Worm (Caenorhabditis elegans): ENCODE measurements around the gene nhr-272.

Gene nhr-272

DNA sequence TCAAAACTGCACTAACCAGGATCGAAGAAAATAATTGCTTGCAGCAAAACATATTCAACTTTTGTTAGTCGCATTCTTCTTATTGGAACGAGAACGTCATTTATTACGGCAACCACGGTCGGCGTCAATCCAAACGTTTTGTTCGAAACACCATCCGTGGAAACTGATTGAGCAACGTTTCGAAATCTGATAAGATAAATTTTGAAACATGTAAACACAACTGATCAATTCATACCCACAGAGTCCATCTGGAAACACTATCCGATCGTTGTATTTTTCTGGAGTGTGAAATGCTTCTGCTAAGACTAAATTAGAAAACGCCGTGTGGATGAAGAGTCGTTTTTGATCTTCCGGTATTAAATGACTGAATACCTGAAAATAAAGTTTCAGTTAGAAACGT is 38.8 kb downstream of the nhr-272 start:
- TF ChIP-seq W03F9.2 (tag; optimal IDR thresholded peaks at IDR 0.05) (no peak), him-1 (tag; optimal IDR thresholded peaks at IDR 0.05) (no peak), dao-5 (tag; optimal IDR thresholded peaks at IDR 0.05) (no peak)

DNA sequence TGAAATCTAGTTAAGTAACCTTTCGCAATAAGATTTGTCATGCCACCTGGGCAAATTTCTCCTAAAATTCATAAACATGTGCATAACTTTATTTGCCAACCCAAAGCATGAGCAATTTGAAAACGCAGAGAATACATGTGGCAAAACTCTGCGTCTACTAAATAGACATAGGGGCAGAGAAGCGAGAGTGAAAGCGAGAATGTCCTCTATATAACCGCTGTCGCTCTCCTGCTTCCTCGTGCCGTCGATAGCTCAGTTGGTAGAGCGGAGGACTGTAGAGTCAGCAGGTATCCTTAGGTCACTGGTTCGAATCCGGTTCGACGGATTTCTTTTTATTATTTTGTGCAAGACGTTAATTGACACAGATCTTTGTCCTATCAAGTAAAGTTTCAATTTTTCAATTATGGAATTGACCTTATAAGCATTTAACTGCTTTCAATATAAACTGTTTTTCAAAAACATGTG is 39.6 kb downstream of the nhr-272 start:
- peak; percentile 88 for TF ChIP-seq dao-5 (tag; optimal IDR thresholded peaks at IDR 0.05)
- peak; percentile 86 for TF ChIP-seq him-1 (tag; optimal IDR thresholded peaks at IDR 0.05)
- TF ChIP-seq W03F9.2 (tag; optimal IDR thresholded peaks at IDR 0.05): no peak

DNA sequence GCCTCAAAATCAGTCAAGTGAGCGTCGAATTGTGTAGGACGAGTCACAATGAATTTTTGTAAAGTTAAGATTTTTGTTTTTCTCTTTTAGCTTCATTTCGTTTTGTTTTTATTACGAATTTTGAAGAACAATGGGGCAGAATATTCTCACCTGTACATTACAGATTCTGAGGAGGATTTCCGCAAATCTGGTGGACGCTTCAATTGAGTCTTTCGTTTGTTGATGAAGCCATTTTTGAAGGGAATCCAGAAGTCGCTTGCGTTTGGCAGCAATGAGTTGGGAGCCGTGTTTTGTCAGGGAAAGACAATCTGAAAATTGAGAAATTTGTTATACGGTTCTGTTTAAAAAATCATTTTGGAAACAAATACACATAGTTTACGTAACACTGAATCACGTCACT is 40.2 kb downstream of the nhr-272 start:
- TF ChIP-seq W03F9.2 (tag; optimal IDR thresholded peaks at IDR 0.05) (no peak), him-1 (tag; optimal IDR thresholded peaks at IDR 0.05) (no peak), dao-5 (tag; optimal IDR thresholded peaks at IDR 0.05) (no peak)

DNA sequence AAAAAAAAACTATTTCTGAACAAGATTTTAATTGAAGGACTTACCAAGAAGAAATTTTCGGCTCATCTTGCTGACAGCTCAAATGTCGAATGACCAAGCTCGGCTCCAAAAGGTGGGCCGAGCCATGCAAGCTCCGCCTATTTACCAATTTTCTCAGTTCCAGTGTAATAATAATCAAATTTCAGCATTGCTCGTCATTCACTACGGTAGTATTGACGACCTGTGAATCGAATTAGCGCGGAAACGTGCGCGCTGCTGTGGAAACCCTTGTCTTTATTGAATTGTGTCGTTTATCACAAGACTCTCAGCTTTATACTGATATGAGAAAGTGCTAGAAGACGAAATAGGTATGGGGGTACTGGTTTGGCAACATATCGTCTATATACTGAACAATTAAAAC is 41.1 kb downstream of the nhr-272 start, which contains the start of gene nlp-76:
Gene nlp-76 (minus strand): TSS at position 367 of the 400 bp plus-strand sequence.
- TF ChIP-seq dao-5 (tag; optimal IDR thresholded peaks at IDR 0.05): no peak
- TF ChIP-seq W03F9.2 (tag; optimal IDR thresholded peaks at IDR 0.05): no peak
- no peak for TF ChIP-seq him-1 (tag; optimal IDR thresholded peaks at IDR 0.05)

DNA sequence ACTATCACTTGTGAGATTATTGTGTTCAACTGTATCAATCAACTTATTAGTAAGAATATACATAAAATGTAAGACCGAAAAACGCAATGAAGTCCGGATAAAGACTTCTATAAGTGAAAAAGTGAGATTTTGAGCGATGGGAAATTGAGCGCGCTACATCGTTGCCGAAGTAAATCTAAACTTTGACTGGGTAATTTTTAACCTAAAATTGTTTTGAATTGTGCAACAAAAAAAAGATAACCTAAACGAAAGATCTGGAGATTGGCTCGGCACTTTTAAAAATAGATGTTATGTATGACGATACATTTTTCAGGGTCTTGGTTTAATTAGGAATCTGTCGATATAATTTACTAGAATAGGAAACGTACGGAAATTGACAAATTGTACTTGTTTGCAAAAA is 41.5 kb downstream of the nhr-272 start:
- no peak for TF ChIP-seq dao-5 (tag; optimal IDR thresholded peaks at IDR 0.05)
- TF ChIP-seq W03F9.2 (tag; optimal IDR thresholded peaks at IDR 0.05): peak; percentile 34
- TF ChIP-seq him-1 (tag; optimal IDR thresholded peaks at IDR 0.05): no peak

DNA sequence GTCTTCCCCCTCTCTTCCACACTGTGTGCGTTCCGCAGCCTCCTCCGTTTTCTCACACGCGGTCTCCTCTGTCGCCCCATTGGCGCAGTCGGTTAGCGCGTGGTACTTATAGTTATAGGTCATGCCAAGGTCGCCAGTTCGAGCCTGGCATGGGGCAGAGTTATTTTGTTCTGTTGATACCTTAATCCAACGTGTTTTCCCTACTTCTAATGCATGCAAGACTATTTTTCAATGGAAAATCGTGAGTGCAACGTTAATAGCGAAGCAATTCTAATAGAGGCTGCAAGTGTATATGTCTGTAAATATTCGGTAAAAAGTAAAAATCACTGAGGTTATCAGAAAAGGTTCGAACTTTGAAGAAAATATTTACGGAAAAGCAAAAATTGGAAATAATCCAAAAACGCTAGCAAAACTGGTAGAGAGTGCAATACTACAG is 43.5 kb downstream of the nhr-272 start:
- TF ChIP-seq W03F9.2 (tag; optimal IDR thresholded peaks at IDR 0.05) (peak; percentile 17), him-1 (tag; optimal IDR thresholded peaks at IDR 0.05) (peak; percentile 74), dao-5 (tag; optimal IDR thresholded peaks at IDR 0.05) (peak; percentile 60)

DNA sequence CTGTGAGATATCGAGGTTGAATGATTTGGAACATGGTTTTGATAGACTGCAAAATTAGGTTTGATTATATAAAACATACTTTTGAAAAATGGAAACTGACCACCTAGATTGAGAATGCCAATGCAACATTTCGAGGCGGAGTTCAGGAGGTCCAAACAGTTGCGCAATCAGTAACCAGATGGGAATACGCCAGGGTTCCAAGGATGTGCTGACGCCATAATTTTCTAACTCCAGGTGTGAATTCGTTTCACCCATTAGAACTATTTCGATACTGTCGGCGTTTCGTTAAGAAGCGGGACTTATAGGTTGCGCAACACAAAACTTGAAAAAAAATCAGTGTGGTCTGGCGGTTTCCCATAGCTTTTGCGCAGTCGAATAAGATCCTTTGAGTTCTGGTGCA is 44.8 kb downstream of the nhr-272 start, which contains the start of gene C02B4.3:
Gene C02B4.3 (minus strand): TSS at position 34 of the 400 bp plus-strand sequence.
- TF ChIP-seq dao-5 (tag; optimal IDR thresholded peaks at IDR 0.05): no peak
- TF ChIP-seq him-1 (tag; optimal IDR thresholded peaks at IDR 0.05): no peak
- no peak for TF ChIP-seq W03F9.2 (tag; optimal IDR thresholded peaks at IDR 0.05)

DNA sequence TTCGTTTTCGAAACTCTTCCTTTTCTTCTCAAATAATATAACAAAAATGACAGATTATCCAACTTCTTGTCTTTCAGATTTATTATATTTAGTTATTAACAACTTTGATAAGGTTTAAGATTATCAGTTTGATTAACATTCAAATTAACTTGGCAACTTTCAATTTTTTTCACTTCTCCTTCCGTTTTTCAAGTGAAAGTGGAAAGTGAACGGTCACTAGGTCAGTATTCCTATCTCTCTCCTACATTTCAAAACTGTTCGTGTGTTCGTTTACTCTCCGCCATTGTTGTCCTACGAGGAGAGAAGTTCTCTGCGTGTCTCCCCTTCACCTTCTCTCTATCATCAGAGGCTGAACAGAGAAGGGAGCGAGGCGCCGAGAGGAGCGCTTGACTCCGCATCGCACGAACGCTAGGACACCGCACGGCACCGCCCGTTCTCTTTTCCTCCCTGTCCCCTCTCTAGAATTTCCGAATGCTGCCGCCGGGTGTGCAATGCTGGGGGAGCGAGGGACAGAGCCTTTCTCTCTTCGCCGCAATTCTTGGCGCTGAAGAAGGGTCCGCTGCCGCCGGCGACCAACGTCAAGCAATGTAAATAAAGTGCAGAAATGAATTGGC is 48.1 kb downstream of the nhr-272 start:
- TF ChIP-seq W03F9.2 (tag; optimal IDR thresholded peaks at IDR 0.05) (no peak), him-1 (tag; optimal IDR thresholded peaks at IDR 0.05) (peak; percentile 46), dao-5 (tag; optimal IDR thresholded peaks at IDR 0.05) (no peak)

DNA sequence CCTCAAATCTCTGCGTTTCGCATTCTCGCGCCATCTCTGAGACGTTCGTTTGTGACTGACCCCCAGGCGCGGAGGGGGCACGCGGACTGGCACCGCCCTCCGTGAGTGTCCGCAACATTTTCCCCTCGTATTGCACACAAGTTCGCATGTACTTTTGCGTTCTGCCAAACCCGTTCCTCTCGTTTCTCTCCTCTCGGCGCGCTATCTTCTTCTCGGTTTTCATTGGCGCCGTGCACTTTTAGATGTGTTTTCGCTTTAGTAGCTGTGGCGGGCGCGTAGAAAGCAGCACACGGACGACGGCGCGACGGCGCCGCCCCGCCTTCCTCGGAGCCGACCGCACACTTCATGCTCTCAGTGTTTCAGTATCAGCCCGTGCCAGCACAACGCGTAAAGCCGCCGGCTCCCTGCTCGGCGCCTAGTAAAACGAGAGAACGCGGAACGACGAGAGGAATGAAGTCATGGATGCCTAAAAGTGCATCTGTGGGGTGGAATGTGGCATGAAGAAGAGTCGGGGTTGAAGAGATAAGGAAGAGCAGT is 49.2 kb downstream of the nhr-272 start:
- TF ChIP-seq dao-5 (tag; optimal IDR thresholded peaks at IDR 0.05): no peak
- TF ChIP-seq W03F9.2 (tag; optimal IDR thresholded peaks at IDR 0.05): no peak
- no peak for TF ChIP-seq him-1 (tag; optimal IDR thresholded peaks at IDR 0.05)

Measured in whole organism, L4/young adult.